Worm (Caenorhabditis elegans) whole organism, L3 larva: Measurements from ENCODE around the gene ddn-1.

Experiments
- R02D3.7 ChIP-seq: fragments of 150-350 bp; optimal IDR thresholded peaks from 2 replicates; lab custom pipeline; 2014; ENCODE audit warnings: missing biosample characterization, missing genetic modification characterization
- ZK546.5 ChIP-seq: sonication (generic microtip); optimal IDR thresholded peaks from 2 replicates; lab custom pipeline; 2017; ENCODE audit warnings: missing biosample characterization, missing genetic modification characterization
- elt-3 ChIP-seq, 3 experiments: fragments of 150-350 bp in 1 of 3; sonication (generic microtip) in 2 of 3; optimal IDR thresholded peaks; 2 replicates in 2 of 3; 4 replicates in 1 of 3; lab custom pipeline; 2014 to 2017; ENCODE audit warnings: missing biosample characterization in 3 of 3, missing genetic modification characterization in 3 of 3
- fkh-10 ChIP-seq: sonication (generic microtip); optimal IDR thresholded peaks from 2 replicates; lab custom pipeline; 2017; ENCODE audit warnings: missing biosample characterization, missing genetic modification reagents, missing genetic modification characterization
- fos-1 ChIP-seq: fragments of 150-350 bp; optimal IDR thresholded peaks from 2 replicates; lab custom pipeline; 2014; ENCODE audit warnings: missing biosample characterization, missing genetic modification characterization
- lin-39 ChIP-seq: fragments of 150-350 bp; optimal IDR thresholded peaks from 2 replicates; lab custom pipeline; 2018; ENCODE audit warnings: missing biosample characterization, missing genetic modification reagents, missing genetic modification characterization
- nhr-77 ChIP-seq: fragments of 150-350 bp; optimal IDR thresholded peaks from 2 replicates; lab custom pipeline; 2014; ENCODE audit warnings: missing biosample characterization, missing genetic modification characterization

- TF ChIP-seq R02D3.7 = no peak
- no peak for TF ChIP-seq elt-3 (tag; optimal IDR thresholded peaks at IDR 0.05; lab: Kevin White, UChicago)
- TF ChIP-seq fos-1 (tag; lab: Kevin White, UChicago) = no peak
- TF ChIP-seq fkh-10 (GFP tag; lab: Kevin White, UChicago) = no peak
- TF ChIP-seq ZK546.5 (tag; lab: Kevin White, UChicago) = no peak
- no peak for TF ChIP-seq nhr-77 (tag; lab: Kevin White, UChicago)
- TF ChIP-seq lin-39 (tag; lab: Kevin White, UChicago) = no peak
Observed at ce11 chrV:8798470-8798869, 38.2 kb upstream of the ddn-1 start.
